Fruit fly (Drosophila melanogaster) S2 (cell line): ENCODE data around the gene CG10561.

Experiments
- CG8478 ChIP-seq: fragments of >200 bp; optimal IDR thresholded peaks from 2 replicates; lab custom pipeline; 2018
- CTCF ChIP-seq, 2 experiments: fragments of >200 bp; optimal IDR thresholded peaks; 2 replicates each; lab custom pipeline; 2018

- TF ChIP-seq CTCF (optimal IDR thresholded peaks at IDR 0.05; lab: Kevin White, UChicago): no peak
- no peak for TF ChIP-seq CG8478 (lab: Kevin White, UChicago)
Measured at dm6 chr2L:19140984-19141262, 26.7 kb downstream of the CG10561 start.
